Worm (Caenorhabditis elegans) whole organism, L3 larva: ENCODE measurements around the gene smu-2.
"Not testable (repeated sequence)": the region's sequence is repeated elsewhere in the genome, so short reads cannot be mapped to it uniquely, and the experiment has no call there.

Experiments used
- R02D3.7 ChIP-seq: fragments of 150-350 bp; optimal IDR thresholded peaks from 2 replicates; lab custom pipeline; 2014; ENCODE audit warnings: missing biosample characterization, missing genetic modification characterization
- ceh-16 ChIP-seq: sonication (generic microtip); optimal IDR thresholded peaks from 2 replicates; lab custom pipeline; 2017; ENCODE audit warnings: missing biosample characterization, missing genetic modification characterization
- ceh-82 ChIP-seq: fragments of 150-350 bp; optimal IDR thresholded peaks from 2 replicates; lab custom pipeline; 2014; ENCODE audit warnings: missing biosample characterization, missing genetic modification characterization
- ceh-9 ChIP-seq: sonication (generic microtip); optimal IDR thresholded peaks from 2 replicates; lab custom pipeline; 2018; ENCODE audit warnings: missing biosample characterization, missing genetic modification characterization
- egl-27 ChIP-seq: sonication (generic microtip); optimal IDR thresholded peaks from 4 replicates; lab custom pipeline; 2017; ENCODE audit warnings: missing biosample characterization, missing genetic modification reagents, missing genetic modification characterization
- egl-5 ChIP-seq: fragments of 150-350 bp; optimal IDR thresholded peaks from 2 replicates; lab custom pipeline; 2017; ENCODE audit warnings: missing biosample characterization, missing genetic modification reagents, missing genetic modification characterization, inconsistent platforms
- elt-1 ChIP-seq: fragments of 150-350 bp; optimal IDR thresholded peaks from 2 replicates; lab custom pipeline; 2014; ENCODE audit warnings: missing biosample characterization, missing genetic modification characterization
- elt-2 ChIP-seq: sonication (generic microtip); optimal IDR thresholded peaks from 2 replicates; lab custom pipeline; 2016; ENCODE audit warnings: missing genetic modification reagents, mild to moderate bottlenecking, missing genetic modification characterization, missing compliant biosample characterization
- eor-1 ChIP-seq, 2 experiments: fragments of 150-350 bp; optimal IDR thresholded peaks; 2 replicates each; lab custom pipeline; 2014 to 2018; ENCODE audit warnings: missing biosample characterization in 2 of 2, missing genetic modification characterization in 2 of 2
- fkh-10 ChIP-seq: sonication (generic microtip); optimal IDR thresholded peaks from 2 replicates; lab custom pipeline; 2017; ENCODE audit warnings: missing biosample characterization, missing genetic modification reagents, missing genetic modification characterization
- fkh-2 ChIP-seq: fragments of 150-350 bp; optimal IDR thresholded peaks from 2 replicates; lab custom pipeline; 2014; ENCODE audit warnings: missing biosample characterization, missing genetic modification reagents, missing genetic modification characterization
- fos-1 ChIP-seq: fragments of 150-350 bp; optimal IDR thresholded peaks from 2 replicates; lab custom pipeline; 2014; ENCODE audit warnings: missing biosample characterization, missing genetic modification characterization
- hmg-11 ChIP-seq: sonication (generic microtip); optimal IDR thresholded peaks from 2 replicates; lab custom pipeline; 2016; ENCODE audit warnings: missing genetic modification characterization, missing compliant biosample characterization
- lin-15B ChIP-seq: fragments of 150-350 bp; optimal IDR thresholded peaks from 2 replicates; lab custom pipeline; 2014; ENCODE audit warnings: missing biosample characterization, missing genetic modification characterization
- lin-39 ChIP-seq: fragments of 150-350 bp; optimal IDR thresholded peaks from 2 replicates; lab custom pipeline; 2018; ENCODE audit warnings: missing biosample characterization, missing genetic modification reagents, missing genetic modification characterization
- lsy-12 ChIP-seq: sonication (generic microtip); optimal IDR thresholded peaks from 2 replicates; lab custom pipeline; 2016; ENCODE audit warnings: mild to moderate bottlenecking, missing genetic modification characterization, missing compliant biosample characterization
- mdl-1 ChIP-seq: fragments of 150-350 bp; optimal IDR thresholded peaks from 2 replicates; lab custom pipeline; 2014; ENCODE audit warnings: missing biosample characterization, missing genetic modification characterization
- nhr-11 ChIP-seq: fragments of 150-350 bp; optimal IDR thresholded peaks from 2 replicates; lab custom pipeline; 2014; ENCODE audit warnings: missing biosample characterization, missing genetic modification characterization
- nhr-12 ChIP-seq: fragments of 150-350 bp; optimal IDR thresholded peaks from 2 replicates; lab custom pipeline; 2014; ENCODE audit warnings: missing biosample characterization, missing genetic modification characterization
- nhr-237 ChIP-seq: fragments of 150-350 bp; optimal IDR thresholded peaks from 2 replicates; lab custom pipeline; 2014; ENCODE audit warnings: missing biosample characterization, missing genetic modification characterization
- nhr-25 ChIP-seq: sonication (generic microtip); optimal IDR thresholded peaks from 2 replicates; lab custom pipeline; 2017; ENCODE audit warnings: missing biosample characterization, missing genetic modification characterization
- nhr-67 ChIP-seq: fragments of 150-350 bp; optimal IDR thresholded peaks from 2 replicates; lab custom pipeline; 2014; ENCODE audit warnings: missing biosample characterization, missing genetic modification characterization
- nhr-77 ChIP-seq: fragments of 150-350 bp; optimal IDR thresholded peaks from 2 replicates; lab custom pipeline; 2014; ENCODE audit warnings: missing biosample characterization, missing genetic modification characterization
- pqm-1 ChIP-seq: fragments of 150-350 bp; optimal IDR thresholded peaks from 2 replicates; lab custom pipeline; 2017; ENCODE audit warnings: missing biosample characterization, missing genetic modification characterization, inconsistent platforms
- sea-2 ChIP-seq: fragments of 150-350 bp; sonication (generic microtip); optimal IDR thresholded peaks from 4 replicates; lab custom pipeline; 2014; ENCODE audit warnings: missing biosample characterization, missing genetic modification reagents, missing genetic modification characterization
- skn-1 ChIP-seq: fragments of 150-350 bp; optimal IDR thresholded peaks from 2 replicates; lab custom pipeline; 2014; ENCODE audit warnings: missing biosample characterization, missing genetic modification characterization
- snpc-4 ChIP-seq: fragments of 150-350 bp; optimal IDR thresholded peaks from 2 replicates; lab custom pipeline; 2014; ENCODE audit warnings: missing biosample characterization, missing genetic modification characterization
- unc-39 ChIP-seq: sonication (generic microtip); optimal IDR thresholded peaks from 4 replicates; lab custom pipeline; 2017; ENCODE audit warnings: missing biosample characterization, missing genetic modification characterization
- zag-1 ChIP-seq: fragments of 150-350 bp; optimal IDR thresholded peaks from 2 replicates; lab custom pipeline; 2014; ENCODE audit warnings: missing biosample characterization, missing genetic modification characterization
- ztf-11 ChIP-seq: fragments of 150-350 bp; optimal IDR thresholded peaks from 2 replicates; lab custom pipeline; 2014; ENCODE audit warnings: missing biosample characterization, missing genetic modification characterization

smu-2 gene

DNA sequence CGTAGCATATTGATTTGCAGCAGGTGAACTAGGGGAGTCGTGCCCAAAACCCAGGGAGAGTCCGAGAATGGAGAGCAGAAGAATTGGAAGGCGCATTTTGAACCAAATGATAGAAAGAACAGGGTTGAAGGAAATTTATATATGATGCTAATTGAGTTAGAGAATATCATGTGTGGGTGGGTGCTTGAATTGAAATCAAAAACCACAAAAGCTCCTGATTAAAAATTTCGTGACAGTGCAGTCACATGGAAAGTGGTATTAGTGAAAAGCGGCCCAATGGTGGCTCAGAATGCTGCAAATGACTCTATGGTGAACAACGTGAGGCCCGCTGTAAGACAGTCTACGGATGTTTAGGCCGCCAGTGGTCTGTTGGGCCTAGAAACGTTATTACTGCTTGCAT, 20.6 kb upstream of the smu-2 start, which contains the start of gene C16C8.8:
C16C8.8 (minus strand) TSS at position 101 of the 400 bp plus-strand sequence.
- TF ChIP-seq fkh-10 = no peak
- TF ChIP-seq snpc-4 (tag; lab: Kevin White, UChicago) = no peak
- TF ChIP-seq lin-39 = no peak
- no peak for TF ChIP-seq nhr-67 (tag; lab: Kevin White, UChicago)
- no peak for TF ChIP-seq egl-27 (tag; lab: Kevin White, UChicago)

DNA sequence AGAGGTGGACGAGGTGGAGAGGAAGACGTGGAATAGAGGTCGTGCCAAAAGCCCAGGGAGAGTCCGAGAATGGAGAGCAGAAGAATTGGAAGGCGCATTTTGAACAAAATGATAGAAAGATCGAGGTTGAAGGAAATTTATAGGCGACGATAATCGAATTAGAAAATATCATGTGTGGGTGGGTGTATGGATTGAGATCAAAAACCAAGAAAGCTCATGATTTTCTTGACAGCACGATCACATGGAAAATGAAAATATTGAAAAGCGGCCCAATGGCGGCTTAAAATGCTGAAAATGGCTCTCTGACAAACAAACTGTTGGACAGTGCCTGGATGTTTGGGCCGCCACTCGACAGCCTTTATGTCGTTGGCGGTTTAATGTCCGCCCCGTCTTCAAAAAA, 19.1 kb upstream of the smu-2 start, which contains the start of gene C16C8.9:
C16C8.9 (minus strand) TSS at position 101 of the 400 bp plus-strand sequence.
- no peak for TF ChIP-seq nhr-11 (tag; lab: Kevin White, UChicago)
- no peak for TF ChIP-seq unc-39
- TF ChIP-seq nhr-77 (tag; lab: Kevin White, UChicago) = no peak
- TF ChIP-seq lin-39 = no peak
- no peak for TF ChIP-seq hmg-11 (tag; lab: Kevin White, UChicago)
- TF ChIP-seq lin-15B = no peak
- TF ChIP-seq ceh-16 (tag; lab: Kevin White, UChicago) = no peak
- no peak for TF ChIP-seq nhr-67 (tag; lab: Kevin White, UChicago)

DNA sequence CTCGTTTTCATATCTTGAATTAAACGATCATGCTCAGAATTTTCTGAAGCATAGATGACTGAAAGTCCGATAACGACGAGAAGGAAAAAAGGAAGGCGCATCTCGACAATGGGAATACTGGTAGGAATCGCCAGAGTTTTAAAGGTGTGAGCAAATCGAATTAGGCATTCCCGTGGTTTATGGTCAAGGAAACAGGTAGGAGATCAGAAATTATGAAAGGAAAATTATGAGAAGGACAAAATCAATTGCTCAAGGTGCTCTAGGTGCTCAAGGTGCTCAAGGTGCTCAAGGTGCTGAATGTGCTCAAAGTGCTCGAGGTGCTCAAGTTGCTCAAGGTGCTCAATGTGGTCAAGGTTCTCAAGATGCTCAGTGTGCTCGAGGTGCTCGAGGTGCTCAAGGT, 17.6 kb upstream of the smu-2 start, which contains the start of gene C16C8.10:
C16C8.10 (minus strand) TSS at position 101 of the 400 bp plus-strand sequence.
- not testable (repeated sequence) for TF ChIP-seq nhr-237 (tag; lab: Kevin White, UChicago); fkh-10; zag-1 (tag; lab: Kevin White, UChicago)

DNA sequence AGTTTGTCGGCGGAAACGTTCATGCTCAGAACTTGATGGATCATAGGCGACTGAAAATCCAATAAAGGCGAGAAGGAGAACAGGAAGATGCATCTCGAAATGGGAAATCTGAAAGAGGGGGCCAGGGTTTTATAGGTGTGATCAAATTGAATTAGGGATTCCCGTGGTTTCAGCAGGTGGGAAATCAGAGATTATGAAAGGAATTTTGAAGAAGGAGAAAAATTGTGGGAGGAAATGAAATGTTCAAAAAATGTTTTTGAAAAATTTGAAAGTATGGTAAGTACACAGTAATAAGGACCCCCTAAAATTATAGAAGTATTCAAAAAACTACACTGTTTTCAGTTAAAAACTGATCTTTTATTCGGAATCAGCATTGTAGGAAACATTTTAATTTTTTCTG, 11.7 kb upstream of the smu-2 start, which contains the start of gene Y49F6B.20:
Y49F6B.20 (minus strand) TSS at position 101 of the 400 bp plus-strand sequence.
- TF ChIP-seq unc-39 = no peak
- no peak for TF ChIP-seq ztf-11
- TF ChIP-seq egl-5 = no peak
- no peak for TF ChIP-seq egl-27 (tag; lab: Kevin White, UChicago)
- no peak for TF ChIP-seq eor-1 (tag; optimal IDR thresholded peaks at IDR 0.05; lab: Kevin White, UChicago)
- TF ChIP-seq mdl-1 (tag; lab: Kevin White, UChicago) = no peak

DNA sequence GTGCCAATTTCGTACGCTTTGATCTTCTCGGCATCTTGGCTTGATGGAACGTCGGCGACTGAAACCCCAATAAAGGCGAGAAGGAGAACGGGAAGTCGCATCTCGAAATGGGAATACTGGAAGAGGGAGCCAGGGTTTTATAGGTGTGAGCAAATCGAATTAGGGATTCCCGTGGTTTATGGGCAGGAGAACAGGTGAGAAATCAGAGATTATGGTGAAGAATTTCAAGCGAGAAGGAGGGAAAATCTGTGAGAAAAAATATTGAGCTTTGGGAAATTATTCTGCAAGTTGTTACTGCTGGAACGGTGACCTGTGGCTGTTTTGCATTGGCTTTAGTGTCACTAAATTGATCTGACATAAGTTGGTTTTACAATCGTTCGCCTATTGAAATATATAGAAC, 10.6 kb upstream of the smu-2 start, which contains the start of gene Y49F6B.13:
Y49F6B.13 (minus strand) TSS at position 101 of the 400 bp plus-strand sequence.
- TF ChIP-seq egl-27 (tag; lab: Kevin White, UChicago) (no peak), ceh-16 (tag; lab: Kevin White, UChicago) (no peak), elt-2 (tag; lab: Kevin White, UChicago) (no peak), nhr-12 (tag; lab: Kevin White, UChicago) (no peak), elt-1 (tag; lab: Kevin White, UChicago) (no peak), lsy-12 (no peak), mdl-1 (tag; lab: Kevin White, UChicago) (no peak), skn-1 (tag; lab: Kevin White, UChicago) (no peak), ceh-82 (no peak), ztf-11 (no peak), sea-2 (no peak)

DNA sequence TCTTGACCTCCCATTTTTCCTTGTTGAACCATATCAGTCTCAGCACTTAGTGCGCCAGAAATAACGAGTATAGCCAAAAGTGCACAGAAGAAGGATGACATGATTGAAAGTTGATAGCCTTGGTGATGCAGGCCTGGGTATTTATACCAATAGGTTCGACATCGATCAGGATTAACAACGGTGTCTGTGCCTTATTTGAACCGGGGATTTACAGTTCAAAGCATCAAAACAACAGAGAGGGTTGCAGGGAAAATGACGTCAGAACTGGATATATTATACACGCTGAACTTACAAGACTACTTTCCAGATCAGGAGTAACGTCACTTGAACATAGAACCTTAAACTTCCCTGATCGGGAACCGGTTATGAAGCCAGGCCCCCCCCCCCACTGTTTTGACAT, 9.9 kb upstream of the smu-2 start, which contains the start of gene Y49F6B.12:
Y49F6B.12 (minus strand) TSS at position 101 of the 400 bp plus-strand sequence.
- TF ChIP-seq nhr-25 (no peak), eor-1 (tag; optimal IDR thresholded peaks at IDR 0.05; lab: Kevin White, UChicago) (no peak), R02D3.7 (no peak)

DNA sequence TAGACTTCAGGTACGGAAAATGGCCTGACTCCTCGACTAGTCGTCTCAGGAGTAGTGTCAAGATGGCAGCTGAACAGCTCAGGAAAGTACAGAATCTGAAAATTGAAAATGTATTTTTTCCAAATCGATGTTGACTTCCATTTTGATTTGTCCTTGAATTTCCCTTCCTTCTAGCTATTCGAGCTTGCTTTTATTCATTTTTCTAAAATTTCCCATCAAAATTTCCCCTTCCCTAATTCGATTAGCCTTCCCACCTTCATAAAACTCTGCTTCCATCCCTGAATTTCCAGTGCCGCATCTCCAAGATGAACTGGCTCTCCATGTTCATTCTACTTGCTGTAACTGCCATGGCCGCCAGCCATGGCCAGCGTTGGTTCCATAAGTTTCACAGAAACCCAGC, 9.4 kb upstream of the smu-2 start, which contains the start of gene Y49F6B.6:
Y49F6B.6 (plus strand) TSS at position 301 of the 400 bp plus-strand sequence.
- TF ChIP-seq egl-5 (no peak), fos-1 (tag; lab: Kevin White, UChicago) (no peak), sea-2 (no peak), hmg-11 (tag; lab: Kevin White, UChicago) (no peak), ceh-9 (tag; lab: Kevin White, UChicago) (no peak), fkh-2 (tag; lab: Kevin White, UChicago) (no peak), pqm-1 (tag; lab: Kevin White, UChicago) (no peak), elt-2 (tag; lab: Kevin White, UChicago) (no peak)
